Worm (Caenorhabditis elegans): ENCODE data around the gene unc-26.

Gene unc-26

ce11 chrIV:13220594-13220993 is 51.7 kb downstream of the unc-26 start:
- no peak for TF ChIP-seq lin-39 (tag; optimal IDR thresholded peaks at IDR 0.05)
- TF ChIP-seq fkh-10 (GFP tag; optimal IDR thresholded peaks at IDR 0.05) = peak; percentile 72

ce11 chrIV:13214466-13214865 is 57.9 kb downstream of the unc-26 start, which contains the start of gene cho-1:
cho-1 (minus strand) TSS chrIV:13214566.
- TF ChIP-seq lin-13 (GFP tag; optimal IDR thresholded peaks at IDR 0.05) (no peak), ztf-11 (tag; optimal IDR thresholded peaks at IDR 0.05) (no peak), lin-14 (GFP tag; optimal IDR thresholded peaks at IDR 0.05) (no peak), hpl-2 (GFP tag; optimal IDR thresholded peaks at IDR 0.05) (no peak), tbx-2 (tag; optimal IDR thresholded peaks at IDR 0.05) (no peak)

All from whole organism, L1 larva.